Fruit fly (Drosophila melanogaster) whole organism, embryonic: ENCODE results near the gene CG1273.

Experiments
- ATbp ChIP-seq: fragments of 200-800 bp; sonication (Bioruptor generic); optimal IDR thresholded peaks from 2 replicates; lab custom pipeline; 2017; ENCODE audit warnings: missing biosample characterization, mild to moderate bottlenecking, missing genetic modification characterization, missing genetic modification reagents
- Atf-2 ChIP-seq: fragments of 200-800 bp; sonication (Bioruptor generic); optimal IDR thresholded peaks from 2 replicates; lab custom pipeline; 2016; ENCODE audit warnings: missing biosample characterization, missing genetic modification characterization
- CG10267 ChIP-seq: fragments of 200-800 bp; sonication (Bioruptor generic); optimal IDR thresholded peaks from 2 replicates; lab custom pipeline; 2018; ENCODE audit warnings: missing biosample characterization, mild to moderate bottlenecking, missing genetic modification characterization, moderate library complexity
- CG10462 ChIP-seq: fragments of 200-800 bp; sonication (Bioruptor generic); optimal IDR thresholded peaks from 2 replicates; lab custom pipeline; 2016; ENCODE audit warnings: missing biosample characterization, missing genetic modification characterization
- CG11456 ChIP-seq: fragments of 200-800 bp; sonication (Bioruptor generic); IDR thresholded peaks from 3 replicates; pipeline ENCODE4 v1.3.6; 2022; ENCODE audit warnings: missing biosample characterization, missing genetic modification characterization
- CG11696 ChIP-seq: fragments of 200-800 bp; sonication (Bioruptor generic); IDR thresholded peaks from 2 replicates; pipeline ENCODE4 v1.3.6; 2022; ENCODE audit warnings: missing biosample characterization, missing genetic modification characterization
- CG14050 ChIP-seq: fragments of 200-800 bp; sonication (Bioruptor generic); IDR thresholded peaks from 3 replicates; pipeline ENCODE4 v1.3.6; 2022; ENCODE audit warnings: missing biosample characterization, missing genetic modification characterization
- CG15601 ChIP-seq: fragments of 200-800 bp; sonication (Bioruptor generic); optimal IDR thresholded peaks from 3 replicates; lab custom pipeline; 2019; ENCODE audit warnings: missing biosample characterization, mild to moderate bottlenecking, missing genetic modification characterization, moderate library complexity
- CG17568 ChIP-seq: fragments of 200-800 bp; sonication (Bioruptor generic); optimal IDR thresholded peaks from 2 replicates; lab custom pipeline; 2018; ENCODE audit warnings: missing biosample characterization, mild to moderate bottlenecking, missing genetic modification characterization, moderate library complexity
- CG18619 ChIP-seq: fragments of 200-800 bp; sonication (Bioruptor generic); optimal IDR thresholded peaks from 3 replicates; lab custom pipeline; 2017; ENCODE audit warnings: missing biosample characterization, mild to moderate bottlenecking, missing genetic modification characterization
- CG3847 ChIP-seq: fragments of 200-800 bp; sonication (Bioruptor generic); IDR thresholded peaks from 2 replicates; pipeline ENCODE4 v1.3.6; 2022; ENCODE audit warnings: missing biosample characterization, missing genetic modification characterization
- CG7271 ChIP-seq: fragments of 200-800 bp; sonication (Bioruptor generic); optimal IDR thresholded peaks from 2 replicates; lab custom pipeline; 2018; ENCODE audit warnings: missing biosample characterization, mild to moderate bottlenecking, missing genetic modification characterization, moderate library complexity
- CG7786 ChIP-seq: fragments of 200-800 bp; sonication (Bioruptor generic); optimal IDR thresholded peaks from 2 replicates; lab custom pipeline; 2016; ENCODE audit warnings: missing biosample characterization, missing genetic modification characterization
- CG8290 ChIP-seq, 3 experiments: fragments of 200-800 bp; sonication (Bioruptor generic); optimal IDR thresholded peaks; 2 replicates each; lab custom pipeline; 2016 to 2019; ENCODE audit warnings: missing biosample characterization in 3 of 3, missing genetic modification characterization in 3 of 3, mild to moderate bottlenecking in 2 of 3, moderate library complexity in 1 of 3
- CoRest ChIP-seq: fragments of 200-800 bp; sonication (Bioruptor generic); optimal IDR thresholded peaks from 3 replicates; lab custom pipeline; 2018; ENCODE audit warnings: missing biosample characterization, mild to moderate bottlenecking, missing genetic modification characterization, moderate library complexity
- D ChIP-seq, 2 experiments: fragments of 200-800 bp in 1 of 2; fragments of >200 bp in 1 of 2; sonication (Bioruptor generic) in 1 of 2; optimal IDR thresholded peaks; 2 replicates in 1 of 2; 3 replicates in 1 of 2; lab custom pipeline; 2017; ENCODE audit warnings: mild to moderate bottlenecking in 1 of 2, missing biosample characterization in 1 of 2, missing genetic modification characterization in 1 of 2, missing genetic modification reagents in 1 of 2
- D19B ChIP-seq: fragments of 200-800 bp; sonication (Bioruptor generic); optimal IDR thresholded peaks from 2 replicates; lab custom pipeline; 2017; ENCODE audit warnings: missing biosample characterization, mild to moderate bottlenecking, missing genetic modification characterization
- Dek ChIP-seq: fragments of 200-800 bp; sonication (Bioruptor generic); optimal IDR thresholded peaks from 3 replicates; lab custom pipeline; 2019; ENCODE audit warnings: missing biosample characterization, mild to moderate bottlenecking, missing genetic modification characterization, moderate library complexity
- Fer1 ChIP-seq: fragments of 200-800 bp; sonication (Bioruptor generic); optimal IDR thresholded peaks from 2 replicates; lab custom pipeline; 2017; ENCODE audit warnings: missing biosample characterization, mild to moderate bottlenecking, missing genetic modification characterization
- Hr3 ChIP-seq: fragments of 200-800 bp; sonication (Bioruptor generic); optimal IDR thresholded peaks from 3 replicates; lab custom pipeline; 2016; ENCODE audit warnings: missing biosample characterization, missing genetic modification characterization
- Med ChIP-seq: fragments of 200-800 bp; sonication (Bioruptor generic); peaks from one replicate; lab custom pipeline; 2016; ENCODE audit warnings: missing biosample characterization, missing genetic modification characterization, mild to moderate bottlenecking, inconsistent platforms, moderate library complexity
- Mes4 ChIP-seq: fragments of 200-800 bp; sonication (Bioruptor generic); optimal IDR thresholded peaks from 2 replicates; lab custom pipeline; 2016; ENCODE audit warnings: missing biosample characterization, missing genetic modification characterization
- Optix ChIP-seq: fragments of 200-800 bp; sonication (Bioruptor generic); IDR thresholded peaks from 3 replicates; pipeline ENCODE4 v1.3.6; 2022; ENCODE audit warnings: missing biosample characterization, missing genetic modification characterization
- Rfx ChIP-seq: fragments of 200-800 bp; sonication (Bioruptor generic); IDR thresholded peaks from 2 replicates; pipeline ENCODE4 v1.3.6; 2022; ENCODE audit warnings: missing biosample characterization, missing genetic modification characterization
- Trl ChIP-seq, 3 experiments: fragments of >200 bp in 2 of 3; fragments of 200-800 bp in 1 of 3; sonication (Bioruptor generic) in 1 of 3; optimal IDR thresholded peaks; 2 replicates in 1 of 3; 3 replicates in 2 of 3; lab custom pipeline; 2016 to 2017; ENCODE audit warnings: missing biosample characterization in 1 of 3, missing genetic modification characterization in 1 of 3
- Usf ChIP-seq: fragments of 200-800 bp; sonication (Bioruptor generic); optimal IDR thresholded peaks from 2 replicates; lab custom pipeline; 2017; ENCODE audit warnings: missing genotype, missing biosample characterization, missing genetic modification characterization
- ac ChIP-seq: fragments of 200-800 bp; sonication (Bioruptor generic); optimal IDR thresholded peaks from 3 replicates; lab custom pipeline; 2017; ENCODE audit warnings: missing biosample characterization, mild to moderate bottlenecking, missing genetic modification characterization
- bigmax ChIP-seq: fragments of 200-800 bp; sonication (Bioruptor generic); optimal IDR thresholded peaks from 2 replicates; lab custom pipeline; 2018; ENCODE audit warnings: missing biosample characterization, mild to moderate bottlenecking, missing genetic modification characterization
- bsh ChIP-seq, 2 experiments: fragments of 200-800 bp; sonication (Bioruptor generic); optimal IDR thresholded peaks; 2 replicates each; lab custom pipeline; 2017 to 2018; ENCODE audit warnings: mild to moderate bottlenecking in 2 of 2, missing biosample characterization in 2 of 2, missing genetic modification characterization in 2 of 2, moderate library complexity in 1 of 2
- cg ChIP-seq: fragments of 200-800 bp; sonication (Bioruptor generic); optimal IDR thresholded peaks from 3 replicates; lab custom pipeline; 2019; ENCODE audit warnings: missing biosample characterization, mild to moderate bottlenecking, missing genetic modification characterization, moderate library complexity
- crol ChIP-seq: fragments of 200-800 bp; sonication (Bioruptor generic); IDR thresholded peaks from 2 replicates; pipeline ENCODE4 v1.3.6; 2022; ENCODE audit warnings: missing biosample characterization, missing genetic modification characterization
- dmrt11E ChIP-seq: fragments of 200-800 bp; sonication (Bioruptor generic); optimal IDR thresholded peaks from 3 replicates; lab custom pipeline; 2018; ENCODE audit warnings: missing biosample characterization, mild to moderate bottlenecking, missing genetic modification characterization, moderate library complexity
- eve ChIP-seq, 2 experiments: fragments of >200 bp; optimal IDR thresholded peaks; 2 replicates each; lab custom pipeline; 2017; ENCODE audit warnings: missing biosample characterization in 2 of 2, missing genetic modification characterization in 2 of 2
- gsb-n ChIP-seq: fragments of 200-800 bp; sonication (Bioruptor generic); optimal IDR thresholded peaks from 3 replicates; lab custom pipeline; 2018; ENCODE audit warnings: missing biosample characterization, mild to moderate bottlenecking, missing genetic modification characterization
- ham ChIP-seq: fragments of 200-800 bp; sonication (Bioruptor generic); IDR thresholded peaks from 2 replicates; pipeline ENCODE4 v1.3.6; 2022; ENCODE audit warnings: missing biosample characterization, missing genetic modification characterization
- kni ChIP-seq: fragments of 200-800 bp; sonication (Bioruptor generic); optimal IDR thresholded peaks from 3 replicates; lab custom pipeline; 2017; ENCODE audit warnings: mild to moderate bottlenecking, missing biosample characterization, missing genetic modification reagents, missing genetic modification characterization
- lbe ChIP-seq: fragments of 200-800 bp; sonication (Bioruptor generic); optimal IDR thresholded peaks from 2 replicates; lab custom pipeline; 2016; ENCODE audit warnings: missing biosample characterization, mild to moderate bottlenecking, missing genetic modification characterization
- lmd ChIP-seq: fragments of 200-800 bp; sonication (Bioruptor generic); IDR thresholded peaks from 2 replicates; pipeline ENCODE4 v1.3.6; 2022; ENCODE audit warnings: missing biosample characterization, missing genetic modification characterization
- nerfin-2 ChIP-seq: fragments of 200-800 bp; sonication (Bioruptor generic); IDR thresholded peaks from 2 replicates; pipeline ENCODE4 v1.3.6; 2022; ENCODE audit warnings: missing biosample characterization, missing genetic modification characterization; ENCODE audit not compliant: partially characterized antibody
- odd ChIP-seq: fragments of 200-800 bp; sonication (Bioruptor generic); optimal IDR thresholded peaks from 2 replicates; lab custom pipeline; 2017; ENCODE audit warnings: missing biosample characterization, mild to moderate bottlenecking, missing genetic modification characterization
- sob ChIP-seq: fragments of 200-800 bp; sonication (Bioruptor generic); IDR thresholded peaks from 2 replicates; pipeline ENCODE4 v1.3.6; 2022; ENCODE audit warnings: missing biosample characterization, missing genetic modification characterization
- sug ChIP-seq: fragments of 200-800 bp; optimal IDR thresholded peaks from 2 replicates; lab custom pipeline; 2019; ENCODE audit warnings: missing biosample characterization, mild to moderate bottlenecking, missing genetic modification characterization, moderate library complexity
- tna ChIP-seq: fragments of 200-800 bp; sonication (Bioruptor generic); IDR thresholded peaks from 2 replicates; pipeline ENCODE4 v1.3.6; 2022; ENCODE audit warnings: missing biosample characterization, missing genetic modification characterization; ENCODE audit not compliant: partially characterized antibody
- vvl ChIP-seq: fragments of 200-800 bp; sonication (Bioruptor generic); IDR thresholded peaks from 2 replicates; pipeline ENCODE4 v1.3.6; 2022; ENCODE audit warnings: missing biosample characterization, missing genetic modification characterization
- z ChIP-seq: fragments of 200-800 bp; sonication (Bioruptor generic); IDR thresholded peaks from 3 replicates; pipeline ENCODE4 v1.3.6; 2022; ENCODE audit warnings: missing biosample characterization, missing genetic modification characterization
- zf30C ChIP-seq: fragments of 200-800 bp; sonication (Bioruptor generic); optimal IDR thresholded peaks from 3 replicates; lab custom pipeline; 2018; ENCODE audit warnings: missing biosample characterization, mild to moderate bottlenecking, missing genetic modification characterization

Gene CG1273

dm6 chr3L:4232724-4233367 lies 30.7 kb upstream of the CG1273 start (continued):
- TF ChIP-seq odd (no peak), CG17568 (no peak), CG3847 (no peak), dmrt11E (tag; lab: Kevin White, UChicago) (peak; percentile 36), sug (tag; lab: Kevin White, UChicago) (peak; percentile 91), Rfx (GFP tag; lab: Robert Waterston, UW) (no peak), Mes4 (GFP tag; lab: Kevin White, UChicago) (no peak), CG10267 (tag; lab: Kevin White, UChicago) (peak; percentile 5), eve (GFP tag; optimal IDR thresholded peaks at IDR 0.05; lab: Kevin White, UChicago) (peak in 1 of 2 experiments; percentile 5)
- TF ChIP-seq, all 482 proteins: peak for 61

- TF ChIP-seq Med (GFP tag; lab: Kevin White, UChicago), result peak; percentile 54
- TF ChIP-seq CG14050 (GFP tag; lab: Robert Waterston, UW), result no peak
- TF ChIP-seq tna (GFP tag; lab: Robert Waterston, UW), result peak; percentile 30; the same call in 1 of the 2 replicates
- TF ChIP-seq bsh (GFP tag; optimal IDR thresholded peaks at IDR 0.05; lab: Kevin White, UChicago), result no peak
- TF ChIP-seq z, result peak; percentile 89
- TF ChIP-seq CG8290 (GFP tag; optimal IDR thresholded peaks at IDR 0.05; lab: Kevin White, UChicago), result no peak
- TF ChIP-seq CG8290 (tag; optimal IDR thresholded peaks at IDR 0.05; lab: Kevin White, UChicago), result peak in 1 of 2 experiments; percentile 10
- no peak for TF ChIP-seq Fer1 (GFP tag; lab: Kevin White, UChicago)
- TF ChIP-seq ATbp (GFP tag; lab: Kevin White, UChicago), result no peak
- no peak for TF ChIP-seq Hr3 (GFP tag; lab: Kevin White, UChicago)
- TF ChIP-seq Usf (GFP tag; lab: Kevin White, UChicago), result no peak
- no peak for TF ChIP-seq lmd (GFP tag; lab: Robert Waterston, UW)
- TF ChIP-seq D19B, result no peak
- TF ChIP-seq vvl (GFP tag; lab: Robert Waterston, UW), result peak; percentile 57
- no peak for TF ChIP-seq Optix
- TF ChIP-seq D (optimal IDR thresholded peaks at IDR 0.05; lab: Kevin White, UChicago), result peak; percentile 43
- TF ChIP-seq D (GFP tag; optimal IDR thresholded peaks at IDR 0.05; lab: Kevin White, UChicago), result no peak
- peak; percentile 19 for TF ChIP-seq kni
- TF ChIP-seq nerfin-2 (GFP tag; lab: Robert Waterston, UW), result no peak
- no peak for TF ChIP-seq gsb-n (tag; lab: Kevin White, UChicago)
- no peak for TF ChIP-seq CG18619 (GFP tag; lab: Kevin White, UChicago)
- TF ChIP-seq sob (GFP tag; lab: Robert Waterston, UW), result no peak
- TF ChIP-seq ac (GFP tag; lab: Kevin White, UChicago), result no peak
- no peak for TF ChIP-seq CG7271 (tag; lab: Kevin White, UChicago)
- no peak for TF ChIP-seq CG15601
- no peak for TF ChIP-seq zf30C (GFP tag; lab: Kevin White, UChicago)
- no peak for TF ChIP-seq lbe
- no peak for TF ChIP-seq CG11456
- TF ChIP-seq crol (GFP tag; lab: Robert Waterston, UW), result peak; percentile 30; the same call in 1 of the 2 replicates
- TF ChIP-seq ham (GFP tag; lab: Robert Waterston, UW), result no peak
- TF ChIP-seq CG10462 (GFP tag; lab: Kevin White, UChicago), result no peak
- TF ChIP-seq Trl (optimal IDR thresholded peaks at IDR 0.05; lab: Kevin White, UChicago), result peak; percentile 54 to 69
- TF ChIP-seq Trl (GFP tag; optimal IDR thresholded peaks at IDR 0.05; lab: Kevin White, UChicago), result no peak
- no peak for TF ChIP-seq bigmax (GFP tag; lab: Kevin White, UChicago)
- peak; percentile 94 for TF ChIP-seq cg (GFP tag; lab: Kevin White, UChicago)
- TF ChIP-seq CG11696, result no peak
- TF ChIP-seq Atf-2, result no peak
- TF ChIP-seq CoRest (tag; lab: Kevin White, UChicago), result no peak
- no peak for TF ChIP-seq Dek
- no peak for TF ChIP-seq CG7786 (GFP tag; lab: Kevin White, UChicago)
Observed at dm6 chr3L:4233603-4234277, 29.8 kb upstream of the CG1273 start.
